Worm (Caenorhabditis elegans) whole organism, young adult: ENCODE measurements around the gene F54E7.9.
A peak's percentile ranks its signal among the peaks of the same experiment; 100 is the strongest.

Source experiments
- B0035.1 ChIP-seq: sonication (generic microtip); optimal IDR thresholded peaks from 2 replicates; lab custom pipeline; 2016; ENCODE audit warnings: missing genetic modification characterization, mild to moderate bottlenecking, missing compliant biosample characterization, missing genotype, missing genetic modification reagents
- B0261.1 ChIP-seq: sonication (generic microtip); optimal IDR thresholded peaks from 2 replicates; lab custom pipeline; 2016; ENCODE audit warnings: mild to moderate bottlenecking, missing genetic modification characterization, moderate library complexity, missing compliant biosample characterization
- C17E4.6 ChIP-seq: fragments of 200-800 bp; sonication (Bioruptor generic); IDR thresholded peaks from 2 replicates; pipeline ENCODE4 v1.3.6; 2022; ENCODE audit warnings: missing genetic modification reagents, missing genetic modification characterization, missing compliant biosample characterization
- F10E7.11 ChIP-seq: sonication (generic microtip); optimal IDR thresholded peaks from 2 replicates; lab custom pipeline; 2017; ENCODE audit warnings: mild to moderate bottlenecking, missing genetic modification characterization, moderate library complexity, missing compliant biosample characterization
- F33H1.4 ChIP-seq: fragments of 200-800 bp; sonication (Bioruptor generic); IDR thresholded peaks from 2 replicates; pipeline ENCODE4 v1.3.6; 2022; ENCODE audit warnings: missing genetic modification reagents, missing genetic modification characterization, missing compliant biosample characterization
- F37B4.10 ChIP-seq: fragments of 200-800 bp; sonication (Bioruptor generic); IDR thresholded peaks from 2 replicates; pipeline ENCODE4 v1.3.6; 2022; ENCODE audit warnings: missing genetic modification characterization, missing compliant biosample characterization
- F39B2.1 ChIP-seq: fragments of 200-800 bp; sonication (Bioruptor generic); IDR thresholded peaks from 2 replicates; pipeline ENCODE4 v1.3.6; 2022; ENCODE audit warnings: missing genetic modification reagents, missing genetic modification characterization, missing compliant biosample characterization
- F52B5.7 ChIP-seq: sonication (generic microtip); optimal IDR thresholded peaks from 2 replicates; lab custom pipeline; 2016; ENCODE audit warnings: mild to moderate bottlenecking, missing genetic modification characterization, missing compliant biosample characterization
- F55B11.4 ChIP-seq: sonication (generic microtip); optimal IDR thresholded peaks from 2 replicates; lab custom pipeline; 2016; ENCODE audit warnings: missing compliant biosample characterization, missing genetic modification characterization, borderline replicate concordance; ENCODE audit not compliant: insufficient read depth
- F57C9.4 ChIP-seq: sonication (generic microtip); optimal IDR thresholded peaks from 2 replicates; lab custom pipeline; 2017; ENCODE audit warnings: mild to moderate bottlenecking, missing genetic modification characterization, missing compliant biosample characterization
- T07F8.4 ChIP-seq: sonication (generic microtip); optimal IDR thresholded peaks from 2 replicates; lab custom pipeline; 2016; ENCODE audit warnings: mild to moderate bottlenecking, missing genetic modification characterization, moderate library complexity, missing compliant biosample characterization
- Y53F4B.3 ChIP-seq: fragments of 200-800 bp; sonication (Bioruptor generic); IDR thresholded peaks from 2 replicates; pipeline ENCODE4 v1.3.6; 2022; ENCODE audit warnings: missing genetic modification reagents, missing genetic modification characterization, missing compliant biosample characterization
- Y79H2A.3 ChIP-seq: fragments of 200-800 bp; sonication (Bioruptor generic); conservative IDR thresholded peaks from 2 replicates; pipeline ENCODE4 v1.3.6; 2022; ENCODE audit warnings: missing genetic modification reagents, missing genetic modification characterization, missing compliant biosample characterization
- Y95B8A.8 ChIP-seq: fragments of 200-800 bp; sonication (Bioruptor generic); IDR thresholded peaks from 2 replicates; pipeline ENCODE4 v1.3.6; 2022; ENCODE audit warnings: missing genetic modification reagents, missing genetic modification characterization, missing compliant biosample characterization
- akir-1 ChIP-seq: fragments of 200-800 bp; sonication (Bioruptor generic); optimal IDR thresholded peaks from 2 replicates; lab custom pipeline; 2018; ENCODE audit warnings: mild to moderate bottlenecking, missing genetic modification characterization, moderate library complexity, missing compliant biosample characterization
- aptf-3 ChIP-seq: fragments of 200-800 bp; sonication (Bioruptor generic); IDR thresholded peaks from 2 replicates; pipeline ENCODE4 v1.3.6; 2022; ENCODE audit warnings: missing genetic modification characterization, missing compliant biosample characterization
- bed-2 ChIP-seq: fragments of 200-800 bp; sonication (Bioruptor generic); IDR thresholded peaks from 2 replicates; pipeline ENCODE4 v1.3.6; 2022; ENCODE audit warnings: missing genetic modification reagents, missing genetic modification characterization, missing compliant biosample characterization
- ccch-3 ChIP-seq: fragments of 200-800 bp; sonication (Bioruptor generic); optimal IDR thresholded peaks from 2 replicates; lab custom pipeline; 2018; ENCODE audit warnings: mild to moderate bottlenecking, missing genetic modification characterization, missing compliant biosample characterization
- ceh-40 ChIP-seq: fragments of 200-800 bp; sonication (Bioruptor generic); IDR thresholded peaks from 2 replicates; pipeline ENCODE4 v1.3.6; 2022; ENCODE audit warnings: missing genetic modification characterization, missing compliant biosample characterization
- egl-44 ChIP-seq: fragments of 200-800 bp; sonication (Bioruptor generic); IDR thresholded peaks from 2 replicates; pipeline ENCODE4 v1.3.6; 2022; ENCODE audit warnings: missing genetic modification reagents, missing genetic modification characterization, missing compliant biosample characterization
- ekl-4 ChIP-seq: fragments of 200-800 bp; sonication (Bioruptor generic); IDR thresholded peaks from 2 replicates; pipeline ENCODE4 v1.3.6; 2022; ENCODE audit warnings: missing genetic modification reagents, missing genetic modification characterization, missing compliant biosample characterization
- ets-4 ChIP-seq: fragments of 200-800 bp; sonication (Bioruptor generic); optimal IDR thresholded peaks from 2 replicates; lab custom pipeline; 2018; ENCODE audit warnings: mild to moderate bottlenecking, missing genetic modification characterization, missing compliant biosample characterization
- fkh-3 ChIP-seq: sonication (generic microtip); optimal IDR thresholded peaks from 2 replicates; lab custom pipeline; 2016; ENCODE audit warnings: mild to moderate bottlenecking, missing genetic modification characterization, missing compliant biosample characterization
- gei-17 ChIP-seq: fragments of 200-800 bp; sonication (Bioruptor generic); optimal IDR thresholded peaks from 2 replicates; lab custom pipeline; 2018; ENCODE audit warnings: mild to moderate bottlenecking, missing genetic modification characterization, missing compliant biosample characterization
- hlh-12 ChIP-seq: sonication (generic microtip); optimal IDR thresholded peaks from 2 replicates; lab custom pipeline; 2016; ENCODE audit warnings: missing genetic modification characterization, missing compliant biosample characterization
- hrde-1 ChIP-seq: sonication (generic microtip); optimal IDR thresholded peaks from 2 replicates; lab custom pipeline; 2016; ENCODE audit warnings: missing genetic modification characterization, mild to moderate bottlenecking, missing compliant biosample characterization, moderate library complexity, missing genotype, missing genetic modification reagents, borderline replicate concordance
- lag-1 ChIP-seq: fragments of 200-800 bp; sonication (Bioruptor generic); IDR thresholded peaks from 2 replicates; pipeline ENCODE4 v1.3.6; 2022; ENCODE audit warnings: missing genetic modification reagents, missing genetic modification characterization, missing compliant biosample characterization
- let-526 ChIP-seq: fragments of 200-800 bp; sonication (Bioruptor generic); IDR thresholded peaks from 2 replicates; pipeline ENCODE4 v1.3.6; 2022; ENCODE audit warnings: missing genetic modification reagents, missing genetic modification characterization, missing compliant biosample characterization
- let-607 ChIP-seq, 2 experiments: fragments of 200-800 bp in 1 of 2; sonication (Bioruptor generic) in 1 of 2; sonication (generic microtip) in 1 of 2; optimal IDR thresholded peaks; 2 replicates each; lab custom pipeline; 2016 to 2018; ENCODE audit warnings: mild to moderate bottlenecking in 2 of 2, missing compliant biosample characterization in 2 of 2, missing genetic modification characterization in 2 of 2, moderate library complexity in 2 of 2, missing genotype in 1 of 2
- lin-26 ChIP-seq: fragments of 200-800 bp; sonication (Bioruptor generic); IDR thresholded peaks from 2 replicates; pipeline ENCODE4 v1.3.6; 2022; ENCODE audit warnings: missing genetic modification reagents, missing genetic modification characterization, missing compliant biosample characterization
- lin-35 ChIP-seq, 3 experiments: fragments of 150-350 bp in 2 of 3; sonication (generic microtip) in 1 of 3; optimal IDR thresholded peaks; 2 replicates each; lab custom pipeline; 2014 to 2018; ENCODE audit warnings: missing biosample characterization in 3 of 3, missing genetic modification characterization in 3 of 3, missing genetic modification reagents in 3 of 3
- lin-40 ChIP-seq: sonication (generic microtip); optimal IDR thresholded peaks from 2 replicates; lab custom pipeline; 2016; ENCODE audit warnings: missing genetic modification characterization, mild to moderate bottlenecking, missing compliant biosample characterization, missing genotype, missing genetic modification reagents
- mcd-1 ChIP-seq: fragments of 200-800 bp; sonication (Bioruptor generic); IDR thresholded peaks from 2 replicates; pipeline ENCODE4 v1.3.6; 2022; ENCODE audit warnings: missing genetic modification reagents, missing genetic modification characterization, missing compliant biosample characterization
- mel-28 ChIP-seq: sonication (generic microtip); optimal IDR thresholded peaks from 2 replicates; lab custom pipeline; 2016; ENCODE audit warnings: borderline replicate concordance, mild to moderate bottlenecking, missing genetic modification characterization, missing compliant biosample characterization
- mes-4 ChIP-seq: sonication (generic microtip); optimal IDR thresholded peaks from 2 replicates; lab custom pipeline; 2016; ENCODE audit warnings: missing genotype, missing genetic modification characterization, missing compliant biosample characterization
- nhr-27 ChIP-seq: fragments of 200-800 bp; sonication (Bioruptor generic); optimal IDR thresholded peaks from 2 replicates; lab custom pipeline; 2018; ENCODE audit warnings: mild to moderate bottlenecking, missing genetic modification characterization, moderate library complexity, missing compliant biosample characterization
- pha-4 ChIP-seq: fragments of 150-350 bp; sonication (generic microtip); optimal IDR thresholded peaks from 2 replicates; lab custom pipeline; 2014; ENCODE audit warnings: missing biosample characterization, missing genetic modification reagents, missing genetic modification characterization
- tbp1 ChIP-seq: fragments of 200-800 bp; sonication (Bioruptor generic); optimal IDR thresholded peaks from 2 replicates; lab custom pipeline; 2018; ENCODE audit warnings: mild to moderate bottlenecking, missing genetic modification characterization, missing compliant biosample characterization
- tbx-9 ChIP-seq: sonication (generic microtip); optimal IDR thresholded peaks from 2 replicates; lab custom pipeline; 2016; ENCODE audit warnings: borderline replicate concordance, missing genetic modification characterization, inconsistent platforms, missing compliant biosample characterization
- unc-130 ChIP-seq: sonication (generic microtip); optimal IDR thresholded peaks from 2 replicates; lab custom pipeline; 2016; ENCODE audit warnings: missing genetic modification reagents, missing genetic modification characterization, missing compliant biosample characterization
- xnd-1 ChIP-seq: sonication (generic microtip); optimal IDR thresholded peaks from 2 replicates; lab custom pipeline; 2016; ENCODE audit warnings: missing genotype, missing genetic modification reagents, missing genetic modification characterization, missing compliant biosample characterization
- zfh-2 ChIP-seq: fragments of 200-800 bp; sonication (Bioruptor generic); conservative IDR thresholded peaks from 2 replicates; pipeline ENCODE4 v1.3.6; 2022; ENCODE audit warnings: missing genetic modification reagents, missing genetic modification characterization, missing compliant biosample characterization

Gene F54E7.9

ce11 chrIII:5719832-5720194 lies 42.1 kb upstream of the F54E7.9 start (continued):
- TF ChIP-seq F55B11.4 (tag; lab: Kevin White, UChicago), result no peak
- TF ChIP-seq C17E4.6 (GFP tag; lab: Robert Waterston, UW), result no peak
- no peak for TF ChIP-seq lin-40 (tag; lab: Kevin White, UChicago)
- TF ChIP-seq ets-4 (GFP tag; lab: Kevin White, UChicago), result no peak
- no peak for TF ChIP-seq akir-1 (GFP tag; lab: Kevin White, UChicago)
- TF ChIP-seq gei-17 (GFP tag; lab: Kevin White, UChicago), result no peak
- no peak for TF ChIP-seq F10E7.11
- no peak for TF ChIP-seq B0035.1 (tag; lab: Kevin White, UChicago)
- TF ChIP-seq F33H1.4 (GFP tag; lab: Robert Waterston, UW), result peak; percentile 79
- TF ChIP-seq zfh-2 (GFP tag; lab: Robert Waterston, UW), result no peak
- no peak for TF ChIP-seq hlh-12 (tag; lab: Kevin White, UChicago)
- TF ChIP-seq let-607 (tag; optimal IDR thresholded peaks at IDR 0.05; lab: Kevin White, UChicago), result no peak
- no peak for TF ChIP-seq F37B4.10
- TF ChIP-seq bed-2 (GFP tag; lab: Robert Waterston, UW), result no peak
- no peak for TF ChIP-seq unc-130
- TF ChIP-seq let-526 (GFP tag; lab: Robert Waterston, UW), result no peak
- no peak for TF ChIP-seq pha-4
- TF ChIP-seq F39B2.1 (GFP tag; lab: Robert Waterston, UW), result no peak
- no peak for TF ChIP-seq ceh-40 (GFP tag; lab: Robert Waterston, UW)
- TF ChIP-seq mes-4 (tag; lab: Kevin White, UChicago), result no peak
- no peak for TF ChIP-seq ccch-3
- TF ChIP-seq, all 124 proteins: peak for 23

ce11 chrIII:5719105-5719831 lies 41.6 kb upstream of the F54E7.9 start:
- TF ChIP-seq xnd-1 (tag; lab: Kevin White, UChicago) (no peak), F37B4.10 (no peak), F57C9.4 (tag; lab: Kevin White, UChicago) (no peak), lin-26 (GFP tag; lab: Robert Waterston, UW) (no peak), Y95B8A.8 (GFP tag; lab: Robert Waterston, UW) (no peak), let-607 (tag; optimal IDR thresholded peaks at IDR 0.05; lab: Kevin White, UChicago) (no peak), tbx-9 (tag; lab: Kevin White, UChicago) (no peak), aptf-3 (GFP tag; lab: Robert Waterston, UW) (no peak), Y79H2A.3 (GFP tag; lab: Robert Waterston, UW) (no peak), B0261.1 (tag; lab: Kevin White, UChicago) (no peak), lag-1 (no peak), mcd-1 (GFP tag; lab: Robert Waterston, UW) (no peak)

- TF ChIP-seq hrde-1 (tag; lab: Kevin White, UChicago) (no peak), mel-28 (tag; lab: Kevin White, UChicago) (no peak), pha-4 (no peak), tbp1 (GFP tag; lab: Kevin White, UChicago) (no peak), nhr-27 (tag; lab: Kevin White, UChicago) (no peak), Y53F4B.3 (GFP tag; lab: Robert Waterston, UW) (no peak), egl-44 (GFP tag; lab: Robert Waterston, UW) (no peak), lin-35 (GFP tag; optimal IDR thresholded peaks at IDR 0.05; lab: Kevin White, UChicago) (no peak), F52B5.7 (tag; lab: Kevin White, UChicago) (no peak), T07F8.4 (no peak), ekl-4 (GFP tag; lab: Robert Waterston, UW) (no peak), fkh-3 (tag; lab: Kevin White, UChicago) (no peak), B0261.1 (tag; lab: Kevin White, UChicago) (no peak)
These were observed 40.7 kb upstream of the F54E7.9 start for ce11 chrIII:5718385-5718784.
